Fruit fly (Drosophila melanogaster): ENCODE results near the gene CG18249.

CG18249 gene

dm6 chr3R:8233864-8234263 lies 13.9 kb downstream of the CG18249 start:
- no peak for TF ChIP-seq Snoo (tag; optimal IDR thresholded peaks at IDR 0.05)
- peak; percentile 26 for TF ChIP-seq CG8159 (tag; optimal IDR thresholded peaks at IDR 0.05)
- peak; percentile 54 for TF ChIP-seq CG9948 (tag; optimal IDR thresholded peaks at IDR 0.05)
- peak; percentile 61 for TF ChIP-seq CG8301 (tag; optimal IDR thresholded peaks at IDR 0.05)
- peak; percentile 24 for TF ChIP-seq CG15710 (tag; optimal IDR thresholded peaks at IDR 0.05)
- no peak for TF ChIP-seq D1 (tag; optimal IDR thresholded peaks at IDR 0.05)
- TF ChIP-seq Pif1B (GFP tag; optimal IDR thresholded peaks at IDR 0.05) = no peak
- no peak for TF ChIP-seq gl (tag; optimal IDR thresholded peaks at IDR 0.05)
- no peak for TF ChIP-seq CG13204 (GFP tag; optimal IDR thresholded peaks at IDR 0.05)
- TF ChIP-seq CG14655 (GFP tag; optimal IDR thresholded peaks at IDR 0.05) = no peak
- peak; percentile 38 for TF ChIP-seq CG17806 (tag; optimal IDR thresholded peaks at IDR 0.05)
- peak; percentile 85 for TF ChIP-seq Ets98B (GFP tag; IDR thresholded peaks at IDR 0.05)
- TF ChIP-seq CG12605 (GFP tag; IDR thresholded peaks at IDR 0.05) = peak; percentile 55; the same call in 1 of the 2 replicates
- TF ChIP-seq CG4496 (GFP tag; IDR thresholded peaks at IDR 0.05) = peak; percentile 54; the same call in 2 of the 3 replicates
- 0 out of 3 replicates have a peak, but pooled peaks have one; percentile 16 for TF ChIP-seq fd96Ca (GFP tag; IDR thresholded peaks at IDR 0.05)
- no peak for TF ChIP-seq Pif1A (GFP tag; optimal IDR thresholded peaks at IDR 0.05)
- TF ChIP-seq CG32121 (GFP tag; IDR thresholded peaks at IDR 0.05) = peak; percentile 84
- no peak for TF ChIP-seq CG10348 (GFP tag; IDR thresholded peaks at IDR 0.05)

dm6 chr3R:8239472-8240301 lies 19.7 kb downstream of the CG18249 start:
- TF ChIP-seq Pif1A (GFP tag; optimal IDR thresholded peaks at IDR 0.05) = peak; percentile 84
- peak; percentile 69 for TF ChIP-seq CG34367 (tag; optimal IDR thresholded peaks at IDR 0.05)
- no peak for TF ChIP-seq CG12605 (GFP tag; IDR thresholded peaks at IDR 0.05)
- TF ChIP-seq Snoo (tag; optimal IDR thresholded peaks at IDR 0.05) = peak; percentile 89
- peak; percentile 83 for TF ChIP-seq Pif1B (GFP tag; optimal IDR thresholded peaks at IDR 0.05)
- peak; percentile 83 for TF ChIP-seq CG9948 (tag; optimal IDR thresholded peaks at IDR 0.05)
- TF ChIP-seq CG14655 (GFP tag; optimal IDR thresholded peaks at IDR 0.05) = peak; percentile 93
- TF ChIP-seq CG8159 (tag; optimal IDR thresholded peaks at IDR 0.05) = peak; percentile 92
- peak; percentile 87 for TF ChIP-seq CG15710 (tag; optimal IDR thresholded peaks at IDR 0.05)
- TF ChIP-seq Ets98B (GFP tag; IDR thresholded peaks at IDR 0.05) = peak; percentile 80
- TF ChIP-seq CG13204 (GFP tag; optimal IDR thresholded peaks at IDR 0.05) = no peak
- TF ChIP-seq CG4496 (GFP tag; IDR thresholded peaks at IDR 0.05) = peak; percentile 69
- TF ChIP-seq fd96Ca (GFP tag; IDR thresholded peaks at IDR 0.05) = peak; percentile 70
- TF ChIP-seq CG17806 (tag; optimal IDR thresholded peaks at IDR 0.05) = peak; percentile 82
- TF ChIP-seq EcR (GFP tag; optimal IDR thresholded peaks at IDR 0.05) = peak; percentile 55
- TF ChIP-seq CG10348 (GFP tag; IDR thresholded peaks at IDR 0.05) = no peak
- TF ChIP-seq CG32121 (GFP tag; IDR thresholded peaks at IDR 0.05) = peak; percentile 76
- peak; percentile 54 for TF ChIP-seq gl (tag; optimal IDR thresholded peaks at IDR 0.05)
- TF ChIP-seq D1 (tag; optimal IDR thresholded peaks at IDR 0.05) = peak; percentile 51
- peak; percentile 26 for TF ChIP-seq rn (GFP tag; IDR thresholded peaks at IDR 0.05)
- peak; percentile 87 for TF ChIP-seq CG8301 (tag; optimal IDR thresholded peaks at IDR 0.05)

DNA sequence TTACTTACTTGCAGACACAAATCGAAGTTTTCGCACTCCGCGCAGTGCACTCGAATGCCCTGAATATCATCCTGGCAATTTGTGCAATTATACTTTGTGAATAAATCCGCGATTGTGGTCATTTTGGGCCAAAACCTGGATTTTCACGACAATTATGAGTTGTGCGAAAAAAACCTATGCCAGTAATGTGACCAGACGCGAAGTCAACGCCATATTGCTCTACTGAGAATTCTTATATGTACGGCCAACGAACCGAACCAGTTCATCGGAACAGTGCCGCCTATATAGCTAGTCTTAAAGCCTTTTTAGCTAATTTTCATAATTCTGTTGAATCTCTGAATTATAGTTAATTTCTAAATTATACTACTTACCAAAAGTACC lies 20.3 kb downstream of the CG18249 start, which contains the start of gene Ada2b:
Gene Ada2b (minus strand): TSS at position 214 of the 381 bp plus-strand sequence.
- no peak for TF ChIP-seq CG17806 (tag; optimal IDR thresholded peaks at IDR 0.05)
- TF ChIP-seq D1 (tag; optimal IDR thresholded peaks at IDR 0.05) = peak; percentile 41
- no peak for TF ChIP-seq Pif1B (GFP tag; optimal IDR thresholded peaks at IDR 0.05)
- peak; percentile 35 for TF ChIP-seq EcR (GFP tag; optimal IDR thresholded peaks at IDR 0.05)

dm6 chr3R:8243720-8244119 lies 23.8 kb downstream of the CG18249 start, which contains the start of the genes CG9636, CG18749 and CG33722:
TSS of gene CG9636 (minus strand) at chr3R:8243792.
TSS of gene CG18749 (plus strand) at chr3R:8244055.
TSS of gene CG33722 (plus strand) at chr3R:8244055.
- peak; percentile 58 for TF ChIP-seq CG15710 (tag; optimal IDR thresholded peaks at IDR 0.05)
- peak; percentile 52 for TF ChIP-seq CG8301 (tag; optimal IDR thresholded peaks at IDR 0.05)
- TF ChIP-seq rn (GFP tag; IDR thresholded peaks at IDR 0.05) = no peak
- peak; percentile 26 for TF ChIP-seq D1 (tag; optimal IDR thresholded peaks at IDR 0.05)
- peak; percentile 36; the same call in 1 of the 3 replicates for TF ChIP-seq CG4496 (GFP tag; IDR thresholded peaks at IDR 0.05)
- peak; percentile 69 for TF ChIP-seq Pif1B (GFP tag; optimal IDR thresholded peaks at IDR 0.05)
- peak; percentile 4 for TF ChIP-seq EcR (GFP tag; optimal IDR thresholded peaks at IDR 0.05)
- peak; percentile 45 for TF ChIP-seq Snoo (tag; optimal IDR thresholded peaks at IDR 0.05)
- TF ChIP-seq CG34367 (tag; optimal IDR thresholded peaks at IDR 0.05) = no peak
- TF ChIP-seq CG32121 (GFP tag; IDR thresholded peaks at IDR 0.05) = no peak; the same call in 1 of the 2 replicates
- TF ChIP-seq CG10348 (GFP tag; IDR thresholded peaks at IDR 0.05) = no peak
- peak; percentile 40 for TF ChIP-seq CG8159 (tag; optimal IDR thresholded peaks at IDR 0.05)
- TF ChIP-seq CG17806 (tag; optimal IDR thresholded peaks at IDR 0.05) = peak; percentile 41
- peak; percentile 52; the same call in 1 of the 2 replicates for TF ChIP-seq Ets98B (GFP tag; IDR thresholded peaks at IDR 0.05)
- TF ChIP-seq fd96Ca (GFP tag; IDR thresholded peaks at IDR 0.05) = no peak

- TF ChIP-seq CG32121 (GFP tag; IDR thresholded peaks at IDR 0.05) (no peak), CG10348 (GFP tag; IDR thresholded peaks at IDR 0.05) (no peak), Pif1A (GFP tag; optimal IDR thresholded peaks at IDR 0.05) (no peak), D1 (tag; optimal IDR thresholded peaks at IDR 0.05) (no peak), Ets98B (GFP tag; IDR thresholded peaks at IDR 0.05) (no peak)
These were observed 28.2 kb downstream of the CG18249 start, which contains the start of gene CG15864 for dm6 chr3R:8248138-8248537. TSS of gene CG15864 (plus strand) at chr3R:8248438.

Measured in whole organism, pupa.